Fruit fly (Drosophila melanogaster) whole organism, embryonic: ENCODE data around the gene CG15530.

Experiments
- ATbp ChIP-seq: fragments of 200-800 bp; sonication (Bioruptor generic); optimal IDR thresholded peaks from 2 replicates; lab custom pipeline; 2017; ENCODE audit warnings: missing biosample characterization, mild to moderate bottlenecking, missing genetic modification characterization, missing genetic modification reagents
- Asciz ChIP-seq: fragments of 200-800 bp; sonication (Bioruptor generic); optimal IDR thresholded peaks from 2 replicates; lab custom pipeline; 2017; ENCODE audit warnings: missing biosample characterization, mild to moderate bottlenecking, missing genetic modification characterization, missing genetic modification reagents
- CG12104 ChIP-seq: fragments of 200-800 bp; sonication (Bioruptor generic); optimal IDR thresholded peaks from 3 replicates; lab custom pipeline; 2016; ENCODE audit warnings: missing biosample characterization, missing genetic modification characterization
- CG12155 ChIP-seq: fragments of 200-800 bp; sonication (Bioruptor generic); optimal IDR thresholded peaks from 3 replicates; lab custom pipeline; 2016; ENCODE audit warnings: missing biosample characterization, missing genetic modification characterization
- CG12219 ChIP-seq: fragments of 200-800 bp; sonication (Bioruptor generic); optimal IDR thresholded peaks from 3 replicates; lab custom pipeline; 2018; ENCODE audit warnings: missing biosample characterization, mild to moderate bottlenecking, missing genetic modification characterization
- CG12299 ChIP-seq: fragments of 200-800 bp; sonication (Bioruptor generic); optimal IDR thresholded peaks from 2 replicates; lab custom pipeline; 2018; ENCODE audit warnings: missing biosample characterization, mild to moderate bottlenecking, missing genetic modification characterization
- CG1233 ChIP-seq: fragments of 200-800 bp; sonication (Bioruptor generic); optimal IDR thresholded peaks from 4 replicates; lab custom pipeline; 2018; ENCODE audit warnings: missing biosample characterization, mild to moderate bottlenecking, missing genetic modification characterization
- CG13894 ChIP-seq: fragments of 200-800 bp; sonication (Bioruptor generic); optimal IDR thresholded peaks from 3 replicates; lab custom pipeline; 2018; ENCODE audit warnings: missing biosample characterization, mild to moderate bottlenecking, missing genetic modification characterization, moderate library complexity
- CG17385 ChIP-seq: fragments of 200-800 bp; sonication (Bioruptor generic); optimal IDR thresholded peaks from 3 replicates; lab custom pipeline; 2018; ENCODE audit warnings: missing biosample characterization, mild to moderate bottlenecking, missing genetic modification characterization
- CG30403 ChIP-seq: fragments of 200-800 bp; sonication (Bioruptor generic); optimal IDR thresholded peaks from 3 replicates; lab custom pipeline; 2016; ENCODE audit warnings: missing biosample characterization, missing genetic modification characterization
- CG30431 ChIP-seq: fragments of 200-800 bp; sonication (Bioruptor generic); optimal IDR thresholded peaks from 2 replicates; lab custom pipeline; 2017; ENCODE audit warnings: missing biosample characterization, missing genetic modification characterization
- CG31224 ChIP-seq: fragments of 200-800 bp; sonication (Bioruptor generic); IDR thresholded peaks from 2 replicates; pipeline ENCODE4 v1.3.6; 2022; ENCODE audit warnings: missing biosample characterization, missing genetic modification characterization
- CG32767 ChIP-seq: fragments of 200-800 bp; sonication (Bioruptor generic); IDR thresholded peaks from 2 replicates; pipeline ENCODE4 v1.3.6; 2022; ENCODE audit warnings: missing biosample characterization, missing genetic modification characterization
- CG3281 ChIP-seq: fragments of 200-800 bp; sonication (Bioruptor generic); optimal IDR thresholded peaks from 3 replicates; lab custom pipeline; 2017; ENCODE audit warnings: missing biosample characterization, mild to moderate bottlenecking, missing genetic modification characterization
- CG4360 ChIP-seq: fragments of 200-800 bp; sonication (Bioruptor generic); IDR thresholded peaks from 2 replicates; pipeline ENCODE4 v1.3.6; 2022; ENCODE audit warnings: missing biosample characterization, missing genetic modification characterization
- CG6813 ChIP-seq: fragments of 200-800 bp; sonication (Bioruptor generic); optimal IDR thresholded peaks from 2 replicates; lab custom pipeline; 2017; ENCODE audit warnings: missing biosample characterization, missing genetic modification characterization, mild to moderate bottlenecking, moderate library complexity, missing genetic modification reagents
- CG7357 ChIP-seq: fragments of 200-800 bp; sonication (Bioruptor generic); IDR thresholded peaks from 3 replicates; pipeline ENCODE4 v1.3.6; 2022; ENCODE audit warnings: missing biosample characterization, missing genetic modification characterization
- CG7987 ChIP-seq: fragments of 200-800 bp; sonication (Bioruptor generic); optimal IDR thresholded peaks from 2 replicates; lab custom pipeline; 2018; ENCODE audit warnings: missing biosample characterization, mild to moderate bottlenecking, missing genetic modification characterization, moderate library complexity
- CG8290 ChIP-seq, 3 experiments: fragments of 200-800 bp; sonication (Bioruptor generic); optimal IDR thresholded peaks; 2 replicates each; lab custom pipeline; 2016 to 2019; ENCODE audit warnings: missing biosample characterization in 3 of 3, missing genetic modification characterization in 3 of 3, mild to moderate bottlenecking in 2 of 3, moderate library complexity in 1 of 3
- CG8359 ChIP-seq: fragments of 200-800 bp; sonication (Bioruptor generic); optimal IDR thresholded peaks from 2 replicates; lab custom pipeline; 2017; ENCODE audit warnings: missing biosample characterization, mild to moderate bottlenecking, missing genetic modification characterization, borderline replicate concordance
- D ChIP-seq, 2 experiments: fragments of 200-800 bp in 1 of 2; fragments of >200 bp in 1 of 2; sonication (Bioruptor generic) in 1 of 2; optimal IDR thresholded peaks; 2 replicates in 1 of 2; 3 replicates in 1 of 2; lab custom pipeline; 2017; ENCODE audit warnings: mild to moderate bottlenecking in 1 of 2, missing biosample characterization in 1 of 2, missing genetic modification characterization in 1 of 2, missing genetic modification reagents in 1 of 2
- Dfd ChIP-seq, 2 experiments: fragments of >200 bp; optimal IDR thresholded peaks; 2 replicates each; lab custom pipeline; 2017; ENCODE audit warnings: missing biosample characterization in 2 of 2, missing genetic modification characterization in 2 of 2
- Dip2 ChIP-seq: fragments of 200-800 bp; sonication (Bioruptor generic); IDR thresholded peaks from 2 replicates; pipeline ENCODE4 v1.3.6; 2022; ENCODE audit warnings: missing biosample characterization, missing genetic modification characterization
- Hmr ChIP-seq: fragments of 200-800 bp; sonication (Bioruptor generic); optimal IDR thresholded peaks from 3 replicates; lab custom pipeline; 2017; ENCODE audit warnings: mild to moderate bottlenecking, missing biosample characterization, missing genetic modification reagents, missing genetic modification characterization
- Meics ChIP-seq: fragments of 200-800 bp; sonication (Bioruptor generic); optimal IDR thresholded peaks from 2 replicates; lab custom pipeline; 2017; ENCODE audit warnings: missing biosample characterization, mild to moderate bottlenecking, missing genetic modification characterization
- Mrtf ChIP-seq: fragments of 200-800 bp; sonication (Bioruptor generic); IDR thresholded peaks from 3 replicates; pipeline ENCODE4 v1.3.6; 2022; ENCODE audit warnings: missing biosample characterization, missing genetic modification characterization
- NfI ChIP-seq: fragments of 200-800 bp; sonication (Bioruptor generic); optimal IDR thresholded peaks from 3 replicates; lab custom pipeline; 2018; ENCODE audit warnings: missing biosample characterization, mild to moderate bottlenecking, missing genetic modification characterization, moderate library complexity
- Spps ChIP-seq: fragments of 200-800 bp; sonication (Bioruptor generic); optimal IDR thresholded peaks from 2 replicates; lab custom pipeline; 2018; ENCODE audit warnings: missing biosample characterization, mild to moderate bottlenecking, missing genetic modification characterization
- Ssrp ChIP-seq: fragments of 200-800 bp; sonication (Bioruptor generic); optimal IDR thresholded peaks from 2 replicates; lab custom pipeline; 2018; ENCODE audit warnings: missing biosample characterization, mild to moderate bottlenecking, missing genetic modification characterization, moderate library complexity
- ase ChIP-seq: fragments of 200-800 bp; sonication (Bioruptor generic); IDR thresholded peaks from 3 replicates; pipeline ENCODE4 v1.3.6; 2022; ENCODE audit warnings: missing biosample characterization, missing genetic modification characterization
- bowl ChIP-seq: fragments of 200-800 bp; sonication (Bioruptor generic); IDR thresholded peaks from 2 replicates; pipeline ENCODE4 v1.3.6; 2022; ENCODE audit warnings: missing biosample characterization, missing genetic modification characterization
- chinmo ChIP-seq: fragments of 200-800 bp; sonication (Bioruptor generic); IDR thresholded peaks from 4 replicates; pipeline ENCODE4 v1.3.6; 2022; ENCODE audit warnings: missing biosample characterization, missing genetic modification characterization; ENCODE audit not compliant: partially characterized antibody
- chn ChIP-seq: fragments of 200-800 bp; sonication (Bioruptor generic); optimal IDR thresholded peaks from 2 replicates; lab custom pipeline; 2016; ENCODE audit warnings: missing biosample characterization, missing genetic modification characterization
- danr ChIP-seq: fragments of 200-800 bp; sonication (Bioruptor generic); IDR thresholded peaks from 2 replicates; pipeline ENCODE4 v1.3.6; 2022; ENCODE audit warnings: missing biosample characterization, missing genetic modification characterization
- ewg ChIP-seq: fragments of 200-800 bp; sonication (Bioruptor generic); optimal IDR thresholded peaks from 3 replicates; lab custom pipeline; 2017; ENCODE audit warnings: mild to moderate bottlenecking, missing biosample characterization, missing genetic modification reagents, missing genetic modification characterization
- fru ChIP-seq: fragments of >200 bp; optimal IDR thresholded peaks from 2 replicates; lab custom pipeline; 2017
- grn ChIP-seq: fragments of 200-800 bp; sonication (Bioruptor generic); optimal IDR thresholded peaks from 3 replicates; lab custom pipeline; 2017; ENCODE audit warnings: missing biosample characterization, missing genetic modification characterization
- gsb ChIP-seq: fragments of 200-800 bp; sonication (Bioruptor generic); IDR thresholded peaks from 2 replicates; pipeline ENCODE4 v1.3.6; 2022; ENCODE audit warnings: missing biosample characterization, missing genetic modification characterization
- hb ChIP-seq: fragments of 200-800 bp; sonication (Bioruptor generic); IDR thresholded peaks from 3 replicates; pipeline ENCODE4 v1.3.6; 2022; ENCODE audit warnings: missing biosample characterization, missing genetic modification characterization; ENCODE audit not compliant: partially characterized antibody
- insv ChIP-seq, 2 experiments: fragments of 200-800 bp; sonication (Bioruptor generic); optimal IDR thresholded peaks; 3 replicates each; lab custom pipeline; 2016 to 2018; ENCODE audit warnings: missing biosample characterization in 2 of 2, missing genetic modification characterization in 2 of 2
- kah ChIP-seq: fragments of 200-800 bp; sonication (Bioruptor generic); optimal IDR thresholded peaks from 2 replicates; lab custom pipeline; 2018; ENCODE audit warnings: missing biosample characterization, mild to moderate bottlenecking, missing genetic modification characterization
- lbe ChIP-seq: fragments of 200-800 bp; sonication (Bioruptor generic); optimal IDR thresholded peaks from 2 replicates; lab custom pipeline; 2016; ENCODE audit warnings: missing biosample characterization, mild to moderate bottlenecking, missing genetic modification characterization
- pho ChIP-seq: fragments of 200-800 bp; sonication (Bioruptor generic); optimal IDR thresholded peaks from 2 replicates; lab custom pipeline; 2016; ENCODE audit warnings: missing biosample characterization, missing genetic modification characterization
- slou ChIP-seq: fragments of 200-800 bp; sonication (Bioruptor generic); optimal IDR thresholded peaks from 3 replicates; lab custom pipeline; 2016; ENCODE audit warnings: missing biosample characterization, missing genetic modification characterization
- sr ChIP-seq: fragments of 200-800 bp; sonication (Bioruptor generic); IDR thresholded peaks from 3 replicates; pipeline ENCODE4 v1.3.6; 2022; ENCODE audit warnings: missing biosample characterization, missing genetic modification characterization
- tin ChIP-seq: fragments of 200-800 bp; sonication (Bioruptor generic); optimal IDR thresholded peaks from 3 replicates; lab custom pipeline; 2016; ENCODE audit warnings: missing biosample characterization, missing genetic modification characterization
- tio ChIP-seq: fragments of 200-800 bp; sonication (Bioruptor generic); optimal IDR thresholded peaks from 2 replicates; lab custom pipeline; 2017; ENCODE audit warnings: missing biosample characterization, missing genetic modification characterization, inconsistent platforms
- ttk ChIP-seq: fragments of 200-800 bp; sonication (Bioruptor generic); IDR thresholded peaks from 2 replicates; pipeline ENCODE4 v2.1.2; 2022; ENCODE audit warnings: missing biosample characterization, missing genetic modification characterization

CG15530 gene

DNA sequence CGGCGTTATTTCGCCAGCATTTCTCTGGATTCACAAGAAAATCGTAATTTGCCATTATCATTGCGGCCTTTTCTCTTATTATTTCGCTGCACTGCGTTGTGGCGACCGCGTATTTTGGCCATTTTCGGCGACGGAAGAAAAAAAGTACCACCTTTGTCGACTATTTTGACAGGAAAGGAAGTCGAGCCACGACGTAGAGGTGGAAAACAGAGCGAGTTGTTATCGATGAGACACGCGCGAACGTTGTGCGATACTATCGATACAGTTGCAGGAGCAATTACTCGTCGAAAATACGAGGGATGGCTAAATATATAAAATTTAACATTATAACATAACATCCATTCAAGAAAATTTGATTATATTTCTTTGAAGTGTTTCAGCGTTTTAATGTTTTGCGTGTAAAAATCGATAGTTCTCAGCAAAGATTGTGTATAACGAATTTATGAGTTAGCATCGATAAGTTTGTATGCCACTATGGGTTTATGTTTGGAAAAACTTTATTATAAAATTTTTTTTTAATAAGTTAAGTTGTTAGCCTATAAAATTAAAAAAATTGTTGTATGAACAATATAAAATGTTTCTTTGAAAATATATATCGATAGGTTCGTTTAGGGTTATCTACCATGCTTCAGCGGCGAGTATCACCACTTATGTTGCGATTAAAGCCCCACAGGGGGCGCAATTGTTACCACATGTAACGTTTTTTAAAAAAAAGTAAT, 31.2 kb downstream of the CG15530 start, which contains the start of gene RpS7 (continued):
- TF ChIP-seq insv (GFP tag; optimal IDR thresholded peaks at IDR 0.05; lab: Kevin White, UChicago) (peak in 1 of 2 experiments; percentile 50), CG32767 (GFP tag; lab: Robert Waterston, UW) (0 out of 2 replicates have a peak, but pooled peaks have one; percentile 43), tio (GFP tag; lab: Kevin White, UChicago) (peak; percentile 58), CG30403 (GFP tag; lab: Kevin White, UChicago) (peak; percentile 61), Dfd (GFP tag; optimal IDR thresholded peaks at IDR 0.05; lab: Kevin White, UChicago) (no peak), CG1233 (peak; percentile 80), sr (GFP tag; lab: Robert Waterston, UW) (no peak; the same call in 1 of the 3 replicates), ewg (GFP tag; lab: Kevin White, UChicago) (peak; percentile 1), CG8290 (GFP tag; optimal IDR thresholded peaks at IDR 0.05; lab: Kevin White, UChicago) (peak; percentile 27), CG8290 (tag; optimal IDR thresholded peaks at IDR 0.05; lab: Kevin White, UChicago) (peak; percentile 8 to 79), CG13894 (tag; lab: Kevin White, UChicago) (peak; percentile 72), CG17385 (GFP tag; lab: Kevin White, UChicago) (peak; percentile 83), CG8359 (GFP tag; lab: Kevin White, UChicago) (peak; percentile 60), grn (GFP tag; lab: Kevin White, UChicago) (peak; percentile 5), hb (GFP tag; lab: Robert Waterston, UW) (peak; percentile 98), D (optimal IDR thresholded peaks at IDR 0.05; lab: Kevin White, UChicago) (no peak), D (GFP tag; optimal IDR thresholded peaks at IDR 0.05; lab: Kevin White, UChicago) (peak; percentile 46), tin (GFP tag; lab: Kevin White, UChicago) (peak; percentile 15), CG31224 (peak; percentile 73), lbe (GFP tag; lab: Kevin White, UChicago) (peak; percentile 75), Hmr (GFP tag; lab: Kevin White, UChicago) (peak; percentile 85), NfI (GFP tag; lab: Kevin White, UChicago) (peak; percentile 87), CG12299 (tag; lab: Kevin White, UChicago) (peak; percentile 76), CG6813 (GFP tag; lab: Kevin White, UChicago) (peak; percentile 81), Meics (GFP tag; lab: Kevin White, UChicago) (peak; percentile 87), CG7357 (GFP tag; lab: Robert Waterston, UW) (peak; percentile 38; the same call in 2 of the 3 replicates), Mrtf (no peak; the same call in 2 of the 3 replicates), CG7987 (GFP tag; lab: Kevin White, UChicago) (peak; percentile 93), pho (GFP tag; lab: Kevin White, UChicago) (peak; percentile 56), fru (lab: Kevin White, UChicago) (no peak), CG4360 (peak; percentile 43; the same call in 1 of the 2 replicates), CG12104 (GFP tag; lab: Kevin White, UChicago) (peak; percentile 70), CG30431 (peak; percentile 30), ase (peak; percentile 83), CG12219 (GFP tag; lab: Kevin White, UChicago) (peak; percentile 71), ATbp (GFP tag; lab: Kevin White, UChicago) (peak; percentile 67), kah (GFP tag; lab: Kevin White, UChicago) (peak; percentile 84), CG12155 (peak; percentile 72), chinmo (peak; percentile 93; the same call in 2 of the 4 replicates), slou (GFP tag; lab: Kevin White, UChicago) (peak; percentile 23), chn (GFP tag; lab: Kevin White, UChicago) (peak; percentile 45), Dip2 (GFP tag; lab: Robert Waterston, UW) (no peak), ttk (GFP tag; lab: Robert Waterston, UW) (peak; percentile 58; the same call in 1 of the 2 replicates), bowl (GFP tag; lab: Robert Waterston, UW) (peak; percentile 65), gsb (GFP tag; lab: Robert Waterston, UW) (peak; percentile 71), Spps (tag; lab: Kevin White, UChicago) (peak; percentile 52), danr (peak; percentile 62), Ssrp (no peak), CG3281 (GFP tag; lab: Kevin White, UChicago) (peak; percentile 83), Asciz (GFP tag; lab: Kevin White, UChicago) (peak; percentile 78)
